Fruit fly (Drosophila melanogaster) whole organism, pupa: ENCODE measurements around the gene Jon74E.

Source experiments
- CG12605 ChIP-seq: fragments of 200-800 bp; sonication (Bioruptor generic); IDR thresholded peaks from 2 replicates; pipeline ENCODE4 v1.3.6; 2022; ENCODE audit warnings: missing biosample characterization, missing genetic modification characterization
- CG15710 ChIP-seq: fragments of 200-800 bp; sonication (Bioruptor generic); optimal IDR thresholded peaks from 2 replicates; lab custom pipeline; 2018; ENCODE audit warnings: missing biosample characterization, mild to moderate bottlenecking, missing genetic modification characterization, moderate library complexity
- CG34367 ChIP-seq: fragments of 200-800 bp; sonication (Bioruptor generic); optimal IDR thresholded peaks from 2 replicates; lab custom pipeline; 2018; ENCODE audit warnings: missing biosample characterization, mild to moderate bottlenecking, missing genetic modification characterization
- CG4496 ChIP-seq: fragments of 200-800 bp; sonication (Bioruptor generic); IDR thresholded peaks from 3 replicates; pipeline ENCODE4 v1.3.6; 2022; ENCODE audit warnings: missing biosample characterization, missing genetic modification characterization
- Ets98B ChIP-seq: fragments of 200-800 bp; sonication (Bioruptor generic); IDR thresholded peaks from 2 replicates; pipeline ENCODE4 v1.3.6; 2022; ENCODE audit warnings: missing biosample characterization, missing genetic modification characterization
- Pif1A ChIP-seq: fragments of 200-800 bp; sonication (Bioruptor generic); optimal IDR thresholded peaks from 3 replicates; lab custom pipeline; 2016; ENCODE audit warnings: missing biosample characterization, missing genetic modification characterization
- Snoo ChIP-seq: fragments of 200-800 bp; sonication (Bioruptor generic); optimal IDR thresholded peaks from 3 replicates; lab custom pipeline; 2017; ENCODE audit warnings: missing biosample characterization, mild to moderate bottlenecking, missing genetic modification characterization, inconsistent platforms

DNA sequence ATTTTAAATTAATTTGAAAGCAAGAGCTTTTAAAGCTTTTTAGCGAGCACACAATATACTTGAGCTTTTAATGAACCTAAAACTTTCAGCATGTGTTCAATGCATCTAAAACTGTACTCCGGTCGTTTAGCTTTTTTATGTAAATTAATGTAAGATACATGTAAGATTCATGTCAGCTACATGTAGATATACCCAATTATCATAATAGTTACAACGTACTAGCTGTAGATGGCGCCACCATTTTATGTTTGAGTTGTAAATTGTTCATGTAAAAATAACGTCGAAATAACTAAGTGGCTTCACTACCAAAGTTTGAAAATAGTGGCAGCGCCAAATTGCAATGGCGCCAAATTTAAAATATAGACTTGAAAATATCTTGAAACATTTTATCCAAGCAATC lies 48.0 kb upstream of the Jon74E start:
- no peak for TF ChIP-seq CG12605 (GFP tag; lab: Robert Waterston, UW)
- no peak for TF ChIP-seq CG15710 (tag; lab: Kevin White, UChicago)
- TF ChIP-seq CG34367 = no peak
- TF ChIP-seq CG4496 (GFP tag; lab: Robert Waterston, UW) = no peak
- no peak for TF ChIP-seq Snoo (tag; lab: Kevin White, UChicago)
- TF ChIP-seq Ets98B (GFP tag; lab: Robert Waterston, UW) = no peak
- TF ChIP-seq Pif1A = no peak
